Fruit fly (Drosophila melanogaster) whole organism, prepupa: ENCODE data around the gene Gcn5.

Experiments
- CG10631 ChIP-seq: fragments of 200-800 bp; sonication (Bioruptor generic); optimal IDR thresholded peaks from 2 replicates; lab custom pipeline; 2016; ENCODE audit warnings: missing biosample characterization, missing genetic modification characterization
- CG10669 ChIP-seq: fragments of 200-800 bp; sonication (Bioruptor generic); optimal IDR thresholded peaks from 3 replicates; lab custom pipeline; 2018; ENCODE audit warnings: missing biosample characterization, mild to moderate bottlenecking, missing genetic modification characterization, moderate library complexity
- CG16779 ChIP-seq: fragments of 200-800 bp; sonication (Bioruptor generic); optimal IDR thresholded peaks from 3 replicates; lab custom pipeline; 2017; ENCODE audit warnings: missing biosample characterization, mild to moderate bottlenecking, missing genetic modification characterization
- CG3032 ChIP-seq: fragments of 200-800 bp; optimal IDR thresholded peaks from 2 replicates; lab custom pipeline; 2019; ENCODE audit warnings: missing biosample characterization, mild to moderate bottlenecking, missing genetic modification characterization, moderate library complexity
- CG34406 ChIP-seq: fragments of 200-800 bp; sonication (Bioruptor generic); optimal IDR thresholded peaks from 3 replicates; lab custom pipeline; 2016; ENCODE audit warnings: missing biosample characterization, missing genetic modification characterization
- CG4318 ChIP-seq: fragments of 200-800 bp; sonication (Bioruptor generic); optimal IDR thresholded peaks from 3 replicates; lab custom pipeline; 2017; ENCODE audit warnings: missing biosample characterization, mild to moderate bottlenecking, missing genetic modification characterization
- CG6854 ChIP-seq: fragments of 200-800 bp; sonication (Bioruptor generic); optimal IDR thresholded peaks from 2 replicates; lab custom pipeline; 2017; ENCODE audit warnings: missing biosample characterization, mild to moderate bottlenecking, missing genetic modification characterization
- Ets96B ChIP-seq: fragments of 200-800 bp; optimal IDR thresholded peaks from 2 replicates; lab custom pipeline; 2019; ENCODE audit warnings: missing biosample characterization, mild to moderate bottlenecking, missing genetic modification characterization, moderate library complexity
- Hr4 ChIP-seq: fragments of 200-800 bp; sonication (Bioruptor generic); optimal IDR thresholded peaks from 3 replicates; lab custom pipeline; 2016; ENCODE audit warnings: missing biosample characterization, missing genetic modification characterization
- Smox ChIP-seq: fragments of 200-800 bp; sonication (Bioruptor generic); optimal IDR thresholded peaks from 3 replicates; lab custom pipeline; 2016; ENCODE audit warnings: missing biosample characterization, missing genetic modification characterization
- Sox15 ChIP-seq: fragments of 200-800 bp; sonication (Bioruptor generic); optimal IDR thresholded peaks from 3 replicates; lab custom pipeline; 2016; ENCODE audit warnings: missing biosample characterization, missing genetic modification characterization
- fd59A ChIP-seq: fragments of 200-800 bp; sonication (Bioruptor generic); optimal IDR thresholded peaks from 2 replicates; lab custom pipeline; 2017; ENCODE audit warnings: missing biosample characterization, mild to moderate bottlenecking, missing genetic modification characterization, missing genetic modification reagents
- vri ChIP-seq: fragments of 200-800 bp; sonication (Bioruptor generic); optimal IDR thresholded peaks from 3 replicates; lab custom pipeline; 2016; ENCODE audit warnings: missing biosample characterization, mild to moderate bottlenecking, missing genetic modification characterization

DNA sequence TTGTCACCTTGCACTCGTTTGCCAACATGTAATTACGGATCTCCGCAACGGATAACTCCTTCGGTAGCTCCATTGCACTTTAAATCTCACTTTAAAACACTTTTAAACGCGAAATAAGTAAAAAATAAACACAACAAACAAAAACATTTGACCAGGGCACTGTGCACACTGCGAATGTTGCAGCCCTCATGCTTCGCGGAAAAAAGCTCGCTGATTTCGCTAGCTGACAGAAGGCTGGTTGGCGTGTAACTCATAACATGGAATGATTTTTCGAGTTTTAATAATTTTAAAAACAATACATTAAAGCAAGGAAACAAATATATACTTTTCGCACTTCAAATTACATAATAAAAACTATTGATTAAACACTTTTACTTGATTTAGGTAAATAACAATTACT is 48.6 kb upstream of the Gcn5 start, which contains the start of gene sowah:
- TF ChIP-seq Hr4 (GFP tag; lab: Kevin White, UChicago) = peak; percentile 13
- peak; percentile 24 for TF ChIP-seq Ets96B (tag; lab: Kevin White, UChicago)
- peak; percentile 17 for TF ChIP-seq CG10669 (GFP tag; lab: Kevin White, UChicago)
- no peak for TF ChIP-seq Smox (GFP tag; lab: Kevin White, UChicago)
- TF ChIP-seq CG34406 = no peak
- no peak for TF ChIP-seq fd59A (GFP tag; lab: Kevin White, UChicago)
- TF ChIP-seq CG10631 (GFP tag; lab: Kevin White, UChicago) = no peak
- TF ChIP-seq CG16779 = no peak
- TF ChIP-seq CG3032 (tag; lab: Kevin White, UChicago) = peak; percentile 58
- TF ChIP-seq CG4318 (GFP tag; lab: Kevin White, UChicago) = no peak
- TF ChIP-seq Sox15 = no peak
- TF ChIP-seq CG6854 (GFP tag; lab: Kevin White, UChicago) = no peak
- no peak for TF ChIP-seq vri (GFP tag; lab: Kevin White, UChicago)
